Fruit fly (Drosophila melanogaster) whole organism, pupa: ENCODE measurements around the gene CG5800.

Source experiments
- CG10348 ChIP-seq: fragments of 200-800 bp; sonication (Bioruptor generic); IDR thresholded peaks from 2 replicates; pipeline ENCODE4 v1.3.6; 2022; ENCODE audit warnings: missing biosample characterization, missing genetic modification characterization
- CG12605 ChIP-seq: fragments of 200-800 bp; sonication (Bioruptor generic); IDR thresholded peaks from 2 replicates; pipeline ENCODE4 v1.3.6; 2022; ENCODE audit warnings: missing biosample characterization, missing genetic modification characterization
- CG13204 ChIP-seq: fragments of 200-800 bp; sonication (Bioruptor generic); optimal IDR thresholded peaks from 2 replicates; lab custom pipeline; 2018; ENCODE audit warnings: missing biosample characterization, mild to moderate bottlenecking, missing genetic modification characterization, moderate library complexity
- CG14655 ChIP-seq: fragments of 200-800 bp; sonication (Bioruptor generic); optimal IDR thresholded peaks from 3 replicates; lab custom pipeline; 2017; ENCODE audit warnings: mild to moderate bottlenecking, missing biosample characterization, missing genetic modification reagents, missing genetic modification characterization
- CG15710 ChIP-seq: fragments of 200-800 bp; sonication (Bioruptor generic); optimal IDR thresholded peaks from 2 replicates; lab custom pipeline; 2018; ENCODE audit warnings: missing biosample characterization, mild to moderate bottlenecking, missing genetic modification characterization, moderate library complexity
- CG17806 ChIP-seq: fragments of 200-800 bp; sonication (Bioruptor generic); optimal IDR thresholded peaks from 2 replicates; lab custom pipeline; 2018; ENCODE audit warnings: missing biosample characterization, mild to moderate bottlenecking, missing genetic modification characterization, moderate library complexity
- CG32121 ChIP-seq: fragments of 200-800 bp; sonication (Bioruptor generic); IDR thresholded peaks from 2 replicates; pipeline ENCODE4 v1.3.6; 2022; ENCODE audit warnings: missing biosample characterization, missing genetic modification characterization
- CG34367 ChIP-seq: fragments of 200-800 bp; sonication (Bioruptor generic); optimal IDR thresholded peaks from 2 replicates; lab custom pipeline; 2018; ENCODE audit warnings: missing biosample characterization, mild to moderate bottlenecking, missing genetic modification characterization
- CG4496 ChIP-seq: fragments of 200-800 bp; sonication (Bioruptor generic); IDR thresholded peaks from 3 replicates; pipeline ENCODE4 v1.3.6; 2022; ENCODE audit warnings: missing biosample characterization, missing genetic modification characterization
- CG8159 ChIP-seq: fragments of 200-800 bp; sonication (Bioruptor generic); optimal IDR thresholded peaks from 3 replicates; lab custom pipeline; 2018; ENCODE audit warnings: missing biosample characterization, mild to moderate bottlenecking, missing genetic modification characterization, moderate library complexity
- CG8301 ChIP-seq: fragments of 200-800 bp; sonication (Bioruptor generic); optimal IDR thresholded peaks from 2 replicates; lab custom pipeline; 2018; ENCODE audit warnings: missing biosample characterization, mild to moderate bottlenecking, missing genetic modification characterization
- CG9948 ChIP-seq: fragments of 200-800 bp; sonication (Bioruptor generic); optimal IDR thresholded peaks from 2 replicates; lab custom pipeline; 2018; ENCODE audit warnings: missing biosample characterization, mild to moderate bottlenecking, missing genetic modification characterization, moderate library complexity
- D1 ChIP-seq: fragments of 200-800 bp; sonication (Bioruptor generic); optimal IDR thresholded peaks from 2 replicates; lab custom pipeline; 2018; ENCODE audit warnings: missing biosample characterization, mild to moderate bottlenecking, missing genetic modification characterization, moderate library complexity
- EcR ChIP-seq: fragments of 200-800 bp; sonication (Bioruptor generic); optimal IDR thresholded peaks from 3 replicates; lab custom pipeline; 2019; ENCODE audit warnings: missing biosample characterization, missing genetic modification characterization, mild to moderate bottlenecking, moderate library complexity, missing genetic modification reagents
- Ets98B ChIP-seq: fragments of 200-800 bp; sonication (Bioruptor generic); IDR thresholded peaks from 2 replicates; pipeline ENCODE4 v1.3.6; 2022; ENCODE audit warnings: missing biosample characterization, missing genetic modification characterization
- Pif1A ChIP-seq: fragments of 200-800 bp; sonication (Bioruptor generic); optimal IDR thresholded peaks from 3 replicates; lab custom pipeline; 2016; ENCODE audit warnings: missing biosample characterization, missing genetic modification characterization
- Pif1B ChIP-seq: fragments of 200-800 bp; sonication (Bioruptor generic); optimal IDR thresholded peaks from 3 replicates; lab custom pipeline; 2016; ENCODE audit warnings: missing biosample characterization, missing genetic modification characterization
- Snoo ChIP-seq: fragments of 200-800 bp; sonication (Bioruptor generic); optimal IDR thresholded peaks from 3 replicates; lab custom pipeline; 2017; ENCODE audit warnings: missing biosample characterization, mild to moderate bottlenecking, missing genetic modification characterization, inconsistent platforms
- fd96Ca ChIP-seq: fragments of 200-800 bp; sonication (Bioruptor generic); IDR thresholded peaks from 3 replicates; pipeline ENCODE4 v1.3.6; 2022; ENCODE audit warnings: missing biosample characterization, missing genetic modification characterization
- gl ChIP-seq: fragments of 200-800 bp; sonication (Bioruptor generic); optimal IDR thresholded peaks from 2 replicates; lab custom pipeline; 2018; ENCODE audit warnings: missing biosample characterization, mild to moderate bottlenecking, missing genetic modification characterization
- rn ChIP-seq: fragments of 200-800 bp; sonication (Bioruptor generic); IDR thresholded peaks from 2 replicates; pipeline ENCODE4 v1.3.6; 2022; ENCODE audit warnings: missing biosample characterization, missing genetic modification characterization

CG5800 gene

dm6 chrX:17624223-17624982, 11.7 kb upstream of the CG5800 start:
- TF ChIP-seq EcR (GFP tag; lab: Kevin White, UChicago) (peak; percentile 49), CG8159 (tag; lab: Kevin White, UChicago) (no peak), CG4496 (GFP tag; lab: Robert Waterston, UW) (0 out of 3 replicates have a peak, but pooled peaks have one; percentile 22), fd96Ca (peak; percentile 34; the same call in 1 of the 3 replicates), CG15710 (tag; lab: Kevin White, UChicago) (peak; percentile 11), CG9948 (no peak), CG10348 (GFP tag; lab: Robert Waterston, UW) (no peak)

dm6 chrX:17624983-17625401, 11.1 kb upstream of the CG5800 start:
- TF ChIP-seq CG15710 (tag; lab: Kevin White, UChicago) (peak; percentile 83), CG14655 (GFP tag; lab: Kevin White, UChicago) (peak; percentile 86), Pif1A (GFP tag; lab: Kevin White, UChicago) (peak; percentile 94), fd96Ca (peak; percentile 92), CG12605 (peak; percentile 77), CG8301 (peak; percentile 90), CG4496 (GFP tag; lab: Robert Waterston, UW) (peak; percentile 91), Ets98B (GFP tag; lab: Robert Waterston, UW) (peak; percentile 88), D1 (tag; lab: Kevin White, UChicago) (peak; percentile 70), Pif1B (peak; percentile 91), CG9948 (peak; percentile 72), EcR (GFP tag; lab: Kevin White, UChicago) (no peak), gl (tag; lab: Kevin White, UChicago) (peak; percentile 50), CG10348 (GFP tag; lab: Robert Waterston, UW) (peak; percentile 51), CG8159 (tag; lab: Kevin White, UChicago) (peak; percentile 98), CG34367 (tag; lab: Kevin White, UChicago) (peak; percentile 73), CG13204 (no peak), rn (GFP tag; lab: Robert Waterston, UW) (peak; percentile 52), CG17806 (tag; lab: Kevin White, UChicago) (peak; percentile 77), CG32121 (GFP tag; lab: Robert Waterston, UW) (peak; percentile 91), Snoo (tag; lab: Kevin White, UChicago) (peak; percentile 93)

dm6 chrX:17625833-17626232, 10.2 kb upstream of the CG5800 start:
- no peak for TF ChIP-seq CG12605
- no peak for TF ChIP-seq EcR (GFP tag; lab: Kevin White, UChicago)
- no peak for TF ChIP-seq CG15710 (tag; lab: Kevin White, UChicago)
- no peak for TF ChIP-seq Ets98B (GFP tag; lab: Robert Waterston, UW)
- TF ChIP-seq CG9948 = no peak
- TF ChIP-seq CG8301 = no peak
- TF ChIP-seq CG10348 (GFP tag; lab: Robert Waterston, UW) = no peak
- TF ChIP-seq D1 (tag; lab: Kevin White, UChicago) = no peak
- no peak for TF ChIP-seq fd96Ca
- TF ChIP-seq CG32121 (GFP tag; lab: Robert Waterston, UW) = no peak

dm6 chrX:17627090-17627992, 8.7 kb upstream of the CG5800 start, which contains the start of gene stas:
Gene stas, minus strand, starts transcription at chrX:17627895.
- peak; percentile 71 for TF ChIP-seq EcR (GFP tag; lab: Kevin White, UChicago)
- no peak for TF ChIP-seq CG17806 (tag; lab: Kevin White, UChicago)
- TF ChIP-seq D1 (tag; lab: Kevin White, UChicago) = peak; percentile 18

dm6 chrX:17629317-17629716, 6.8 kb upstream of the CG5800 start, which contains the start of gene CG8326:
Gene CG8326, minus strand, starts transcription at chrX:17629492.
- no peak for TF ChIP-seq CG10348 (GFP tag; lab: Robert Waterston, UW)
- TF ChIP-seq D1 (tag; lab: Kevin White, UChicago) = no peak
- TF ChIP-seq Ets98B (GFP tag; lab: Robert Waterston, UW) = no peak
- no peak for TF ChIP-seq CG13204
- TF ChIP-seq CG12605 = no peak
- TF ChIP-seq CG4496 (GFP tag; lab: Robert Waterston, UW) = no peak
- TF ChIP-seq CG32121 (GFP tag; lab: Robert Waterston, UW) = no peak
- no peak for TF ChIP-seq CG8301
- TF ChIP-seq, all 21 proteins: peak for 0

dm6 chrX:17631996-17632612, 4.0 kb upstream of the CG5800 start, which contains the start of the genes corolla and ND-24:
Gene corolla, minus strand, starts transcription at chrX:17632047.
Gene ND-24, plus strand, starts transcription at chrX:17632089.
- TF ChIP-seq CG12605 (peak; percentile 61), D1 (tag; lab: Kevin White, UChicago) (no peak), CG17806 (tag; lab: Kevin White, UChicago) (peak; percentile 57), gl (tag; lab: Kevin White, UChicago) (no peak), CG8159 (tag; lab: Kevin White, UChicago) (peak; percentile 43), CG32121 (GFP tag; lab: Robert Waterston, UW) (peak; percentile 74), Snoo (tag; lab: Kevin White, UChicago) (peak; percentile 38), Pif1A (GFP tag; lab: Kevin White, UChicago) (no peak), EcR (GFP tag; lab: Kevin White, UChicago) (no peak), CG15710 (tag; lab: Kevin White, UChicago) (peak; percentile 60), rn (GFP tag; lab: Robert Waterston, UW) (peak; percentile 66), CG14655 (GFP tag; lab: Kevin White, UChicago) (no peak), Ets98B (GFP tag; lab: Robert Waterston, UW) (peak; percentile 77), CG10348 (GFP tag; lab: Robert Waterston, UW) (no peak), CG34367 (tag; lab: Kevin White, UChicago) (peak; percentile 35), CG8301 (peak; percentile 31), CG13204 (no peak), Pif1B (no peak), CG4496 (GFP tag; lab: Robert Waterston, UW) (peak; percentile 88), CG9948 (peak; percentile 51), fd96Ca (no peak; the same call in 2 of the 3 replicates)
